Fruit fly (Drosophila melanogaster) whole organism, embryonic: ENCODE measurements around the gene CG4452.

Experiments
- B-H1 ChIP-seq: fragments of 200-800 bp; sonication (Bioruptor generic); IDR thresholded peaks from 3 replicates; pipeline ENCODE4 v1.3.6; 2022; ENCODE audit warnings: missing biosample characterization, missing genetic modification characterization
- Bgb ChIP-seq: fragments of 200-800 bp; sonication (Bioruptor generic); IDR thresholded peaks from 2 replicates; pipeline ENCODE4 v1.3.6; 2022; ENCODE audit warnings: missing biosample characterization, missing genetic modification characterization; ENCODE audit not compliant: partially characterized antibody
- CG10959 ChIP-seq: fragments of 200-800 bp; sonication (Bioruptor generic); IDR thresholded peaks from 2 replicates; pipeline ENCODE4 v1.3.6; 2022; ENCODE audit warnings: missing biosample characterization, missing genetic modification characterization
- CG13123 ChIP-seq: fragments of 200-800 bp; sonication (Bioruptor generic); optimal IDR thresholded peaks from 2 replicates; lab custom pipeline; 2016; ENCODE audit warnings: missing biosample characterization, missing genetic modification characterization
- CG13287 ChIP-seq: fragments of 200-800 bp; sonication (Bioruptor generic); IDR thresholded peaks from 2 replicates; pipeline ENCODE4 v1.3.6; 2022; ENCODE audit warnings: missing biosample characterization, missing genetic modification characterization; ENCODE audit not compliant: partially characterized antibody
- CG13424 ChIP-seq: fragments of 200-800 bp; sonication (Bioruptor generic); optimal IDR thresholded peaks from 2 replicates; lab custom pipeline; 2019; ENCODE audit warnings: missing biosample characterization, mild to moderate bottlenecking, missing genetic modification characterization, moderate library complexity
- CG15011 ChIP-seq: fragments of 200-800 bp; sonication (Bioruptor generic); optimal IDR thresholded peaks from 3 replicates; lab custom pipeline; 2018; ENCODE audit warnings: missing biosample characterization, mild to moderate bottlenecking, missing genetic modification characterization
- CG16779 ChIP-seq: fragments of 200-800 bp; sonication (Bioruptor generic); IDR thresholded peaks from 2 replicates; pipeline ENCODE4 v1.3.6; 2022; ENCODE audit warnings: missing biosample characterization, missing genetic modification characterization
- CG18476 ChIP-seq: fragments of 200-800 bp; sonication (Bioruptor generic); optimal IDR thresholded peaks from 2 replicates; lab custom pipeline; 2016; ENCODE audit warnings: missing biosample characterization, mild to moderate bottlenecking, missing genetic modification characterization
- CG2875 ChIP-seq: fragments of 200-800 bp; sonication (Bioruptor generic); optimal IDR thresholded peaks from 2 replicates; lab custom pipeline; 2017; ENCODE audit warnings: missing biosample characterization, mild to moderate bottlenecking, missing genetic modification characterization, missing genetic modification reagents
- CG31224 ChIP-seq: fragments of 200-800 bp; sonication (Bioruptor generic); IDR thresholded peaks from 2 replicates; pipeline ENCODE4 v1.3.6; 2022; ENCODE audit warnings: missing biosample characterization, missing genetic modification characterization
- CG3726 ChIP-seq: fragments of 200-800 bp; sonication (Bioruptor generic); IDR thresholded peaks from 3 replicates; pipeline ENCODE4, ENCODE4 v1.3.6; 2022; ENCODE audit warnings: missing biosample characterization, missing genetic modification characterization
- CG3995 ChIP-seq: fragments of 200-800 bp; sonication (Bioruptor generic); optimal IDR thresholded peaks from 3 replicates; lab custom pipeline; 2016; ENCODE audit warnings: missing biosample characterization, missing genetic modification characterization
- CG4404 ChIP-seq: fragments of 200-800 bp; sonication (Bioruptor generic); IDR thresholded peaks from 2 replicates; pipeline ENCODE4 v1.3.6; 2022; ENCODE audit warnings: missing biosample characterization, missing genetic modification characterization
- CG6765 ChIP-seq: fragments of 200-800 bp; sonication (Bioruptor generic); optimal IDR thresholded peaks from 3 replicates; lab custom pipeline; 2017; ENCODE audit warnings: missing biosample characterization, mild to moderate bottlenecking, missing genetic modification characterization
- CG7987 ChIP-seq: fragments of 200-800 bp; sonication (Bioruptor generic); optimal IDR thresholded peaks from 2 replicates; lab custom pipeline; 2018; ENCODE audit warnings: missing biosample characterization, mild to moderate bottlenecking, missing genetic modification characterization, moderate library complexity
- CG9817 ChIP-seq: fragments of 200-800 bp; sonication (Bioruptor generic); optimal IDR thresholded peaks from 2 replicates; lab custom pipeline; 2018; ENCODE audit warnings: missing biosample characterization, mild to moderate bottlenecking, missing genetic modification characterization, moderate library complexity
- Dfd ChIP-seq, 2 experiments: fragments of >200 bp; optimal IDR thresholded peaks; 2 replicates each; lab custom pipeline; 2017; ENCODE audit warnings: missing biosample characterization in 2 of 2, missing genetic modification characterization in 2 of 2
- Drgx ChIP-seq: fragments of 200-800 bp; sonication (Bioruptor generic); IDR thresholded peaks from 2 replicates; pipeline ENCODE4 v1.3.6; 2022; ENCODE audit warnings: missing biosample characterization, missing genetic modification characterization
- Gsc ChIP-seq: fragments of 200-800 bp; sonication (Bioruptor generic); IDR thresholded peaks from 2 replicates; pipeline ENCODE4 v1.3.6; 2022; ENCODE audit warnings: missing biosample characterization, missing genetic modification characterization
- HHEX ChIP-seq: fragments of 200-800 bp; sonication (Bioruptor generic); optimal IDR thresholded peaks from 3 replicates; lab custom pipeline; 2017; ENCODE audit warnings: missing biosample characterization, mild to moderate bottlenecking, missing genetic modification characterization, missing genetic modification reagents
- Hr39 ChIP-seq: fragments of >200 bp; optimal IDR thresholded peaks from 2 replicates; lab custom pipeline; 2017
- Lhr ChIP-seq: fragments of 200-800 bp; sonication (Bioruptor generic); optimal IDR thresholded peaks from 3 replicates; lab custom pipeline; 2017; ENCODE audit warnings: mild to moderate bottlenecking, missing biosample characterization, missing genetic modification reagents, missing genetic modification characterization
- Med ChIP-seq: fragments of 200-800 bp; sonication (Bioruptor generic); peaks from one replicate; lab custom pipeline; 2016; ENCODE audit warnings: missing biosample characterization, missing genetic modification characterization, mild to moderate bottlenecking, inconsistent platforms, moderate library complexity
- Optix ChIP-seq: fragments of 200-800 bp; sonication (Bioruptor generic); IDR thresholded peaks from 3 replicates; pipeline ENCODE4 v1.3.6; 2022; ENCODE audit warnings: missing biosample characterization, missing genetic modification characterization
- Pdp1 ChIP-seq, 2 experiments: fragments of 200-800 bp; sonication (Bioruptor generic); optimal IDR thresholded peaks; 3 replicates each; lab custom pipeline; 2016; ENCODE audit warnings: missing biosample characterization in 2 of 2, missing genetic modification characterization in 2 of 2, mild to moderate bottlenecking in 1 of 2, moderate library complexity in 1 of 2
- Sin3A ChIP-seq: fragments of >200 bp; optimal IDR thresholded peaks from 2 replicates; lab custom pipeline; 2018
- Six4 ChIP-seq: fragments of 200-800 bp; sonication (Bioruptor generic); optimal IDR thresholded peaks from 2 replicates; lab custom pipeline; 2016; ENCODE audit warnings: missing biosample characterization, missing genetic modification characterization
- Sox102F ChIP-seq: fragments of 200-800 bp; sonication (Bioruptor generic); optimal IDR thresholded peaks from 2 replicates; lab custom pipeline; 2018; ENCODE audit warnings: missing biosample characterization, mild to moderate bottlenecking, missing genetic modification characterization, moderate library complexity
- Usf ChIP-seq: fragments of 200-800 bp; sonication (Bioruptor generic); optimal IDR thresholded peaks from 2 replicates; lab custom pipeline; 2017; ENCODE audit warnings: missing genotype, missing biosample characterization, missing genetic modification characterization
- Xbp1 ChIP-seq: fragments of 200-800 bp; sonication (Bioruptor generic); optimal IDR thresholded peaks from 3 replicates; lab custom pipeline; 2016; ENCODE audit warnings: missing biosample characterization, mild to moderate bottlenecking, missing genetic modification characterization
- ab ChIP-seq: fragments of 200-800 bp; sonication (Bioruptor generic); optimal IDR thresholded peaks from 2 replicates; lab custom pipeline; 2016; ENCODE audit warnings: missing biosample characterization, missing genetic modification characterization
- bcd ChIP-seq: fragments of 200-800 bp; sonication (Bioruptor generic); optimal IDR thresholded peaks from 2 replicates; lab custom pipeline; 2017; ENCODE audit warnings: missing biosample characterization, mild to moderate bottlenecking, missing genetic modification characterization
- cad ChIP-seq: fragments of >200 bp; optimal IDR thresholded peaks from 2 replicates; lab custom pipeline; 2017; ENCODE audit warnings: missing biosample characterization, missing genetic modification characterization
- ci ChIP-seq: fragments of 200-800 bp; sonication (Bioruptor generic); IDR thresholded peaks from 3 replicates; pipeline ENCODE4 v1.3.6; 2022; ENCODE audit warnings: missing biosample characterization, missing genetic modification characterization
- dmrt99B ChIP-seq: fragments of 200-800 bp; sonication (Bioruptor generic); optimal IDR thresholded peaks from 2 replicates; lab custom pipeline; 2018; ENCODE audit warnings: missing biosample characterization, mild to moderate bottlenecking, missing genetic modification characterization, moderate library complexity
- ems ChIP-seq: fragments of 200-800 bp; sonication (Bioruptor generic); optimal IDR thresholded peaks from 3 replicates; lab custom pipeline; 2016; ENCODE audit warnings: missing biosample characterization, missing genetic modification characterization
- fd102C ChIP-seq: fragments of 200-800 bp; sonication (Bioruptor generic); optimal IDR thresholded peaks from 2 replicates; lab custom pipeline; 2018; ENCODE audit warnings: missing biosample characterization, mild to moderate bottlenecking, missing genetic modification characterization, moderate library complexity
- hkb ChIP-seq, 2 experiments: fragments of 200-800 bp in 1 of 2; fragments of >200 bp in 1 of 2; sonication (Bioruptor generic) in 1 of 2; IDR thresholded peaks in 1 of 2; optimal IDR thresholded peaks in 1 of 2; 2 replicates each; pipeline versions ENCODE4 v1.3.6 to Lab custom; 2017 to 2022; ENCODE audit warnings: missing biosample characterization in 1 of 2, missing genetic modification characterization in 1 of 2
- klu ChIP-seq: fragments of 200-800 bp; sonication (Bioruptor generic); IDR thresholded peaks from 2 replicates; pipeline ENCODE4 v1.3.6; 2022; ENCODE audit warnings: missing biosample characterization, missing genetic modification characterization
- kni ChIP-seq: fragments of 200-800 bp; sonication (Bioruptor generic); optimal IDR thresholded peaks from 3 replicates; lab custom pipeline; 2017; ENCODE audit warnings: mild to moderate bottlenecking, missing biosample characterization, missing genetic modification reagents, missing genetic modification characterization
- lab ChIP-seq: fragments of 200-800 bp; sonication (Bioruptor generic); optimal IDR thresholded peaks from 3 replicates; lab custom pipeline; 2017; ENCODE audit warnings: missing biosample characterization, missing genetic modification characterization, mild to moderate bottlenecking, moderate library complexity, missing genetic modification reagents
- lola ChIP-seq, 3 experiments: fragments of >200 bp in 2 of 3; fragments of 200-800 bp in 1 of 3; sonication (Bioruptor generic) in 1 of 3; optimal IDR thresholded peaks; 2 replicates each; lab custom pipeline; 2017 to 2019; ENCODE audit warnings: missing biosample characterization in 3 of 3, missing genetic modification characterization in 3 of 3, mild to moderate bottlenecking in 1 of 3, moderate library complexity in 1 of 3
- nerfin-1 ChIP-seq: fragments of 200-800 bp; sonication (Bioruptor generic); optimal IDR thresholded peaks from 3 replicates; lab custom pipeline; 2019; ENCODE audit warnings: missing biosample characterization, mild to moderate bottlenecking, missing genetic modification characterization, moderate library complexity
- peb ChIP-seq: fragments of 200-800 bp; sonication (Bioruptor generic); IDR thresholded peaks from 2 replicates; pipeline ENCODE4 v1.3.6; 2022; ENCODE audit warnings: missing biosample characterization, missing genetic modification characterization
- repo ChIP-seq: fragments of 200-800 bp; sonication (Bioruptor generic); optimal IDR thresholded peaks from 2 replicates; lab custom pipeline; 2016; ENCODE audit warnings: missing biosample characterization, missing genetic modification characterization
- rib ChIP-seq: fragments of 200-800 bp; sonication (Bioruptor generic); IDR thresholded peaks from 2 replicates; pipeline ENCODE4 v1.3.6; 2022; ENCODE audit warnings: missing biosample characterization, missing genetic modification characterization
- scrt ChIP-seq: fragments of 200-800 bp; sonication (Bioruptor generic); optimal IDR thresholded peaks from 2 replicates; lab custom pipeline; 2018; ENCODE audit warnings: missing biosample characterization, mild to moderate bottlenecking, missing genetic modification characterization, moderate library complexity
- seq ChIP-seq: fragments of 200-800 bp; sonication (Bioruptor generic); IDR thresholded peaks from 2 replicates; pipeline ENCODE4 v1.3.6; 2022; ENCODE audit warnings: missing biosample characterization, missing genetic modification characterization
- stwl ChIP-seq: fragments of 200-800 bp; sonication (Bioruptor generic); optimal IDR thresholded peaks from 3 replicates; lab custom pipeline; 2018; ENCODE audit warnings: missing biosample characterization, mild to moderate bottlenecking, missing genetic modification characterization, moderate library complexity
- z ChIP-seq: fragments of 200-800 bp; sonication (Bioruptor generic); IDR thresholded peaks from 3 replicates; pipeline ENCODE4 v1.3.6; 2022; ENCODE audit warnings: missing biosample characterization, missing genetic modification characterization

Gene CG4452

DNA sequence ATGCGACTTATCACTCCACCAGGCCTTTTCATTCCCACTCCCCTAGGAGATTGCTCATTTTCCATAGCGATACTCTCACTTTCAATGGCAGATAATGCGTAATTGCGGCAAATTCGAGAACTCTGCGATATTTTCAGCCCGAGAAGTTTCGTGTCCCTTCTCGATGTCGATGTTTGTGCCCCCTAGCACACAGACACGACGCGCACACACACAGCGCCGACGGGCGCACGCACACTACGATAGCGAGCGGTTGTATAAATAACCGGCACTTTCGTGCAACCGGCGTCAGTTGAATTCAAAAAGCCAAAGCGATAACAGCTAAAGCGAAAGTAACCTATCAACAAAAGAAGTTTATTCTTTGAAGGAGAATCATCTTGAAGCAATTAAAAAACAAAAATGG, 14.4 kb downstream of the CG4452 start, which contains the start of gene Hsp23 (continued):
- TF ChIP-seq ab (GFP tag; lab: Kevin White, UChicago), result no peak
- no peak for TF ChIP-seq CG18476 (GFP tag; lab: Kevin White, UChicago)
- peak; percentile 37 for TF ChIP-seq nerfin-1
- TF ChIP-seq Pdp1 (GFP tag; optimal IDR thresholded peaks at IDR 0.05; lab: Kevin White, UChicago), result peak in 1 of 2 experiments; percentile 40
- TF ChIP-seq CG7987 (GFP tag; lab: Kevin White, UChicago), result no peak
- no peak for TF ChIP-seq HHEX
- TF ChIP-seq CG9817, result no peak
- no peak for TF ChIP-seq CG3995 (GFP tag; lab: Kevin White, UChicago)
- no peak for TF ChIP-seq repo (GFP tag; lab: Kevin White, UChicago)
- TF ChIP-seq Six4 (GFP tag; lab: Kevin White, UChicago), result no peak
- TF ChIP-seq Optix (GFP tag; lab: Robert Waterston, UW), result no peak
- TF ChIP-seq CG3726 (GFP tag; lab: Robert Waterston, UW), result no peak
- TF ChIP-seq ci (GFP tag; lab: Robert Waterston, UW), result 0 out of 3 replicates have a peak, but pooled peaks have one; percentile 10
- peak; percentile 17; the same call in 1 of the 2 replicates for TF ChIP-seq Bgb
- TF ChIP-seq Sox102F (GFP tag; lab: Kevin White, UChicago), result no peak
- TF ChIP-seq dmrt99B, result no peak
- TF ChIP-seq seq (GFP tag; lab: Robert Waterston, UW), result no peak
- no peak for TF ChIP-seq cad (GFP tag; lab: Kevin White, UChicago)
- TF ChIP-seq lab (GFP tag; lab: Kevin White, UChicago), result no peak
- no peak for TF ChIP-seq scrt
- TF ChIP-seq B-H1, result no peak
- no peak for TF ChIP-seq Dfd (GFP tag; optimal IDR thresholded peaks at IDR 0.05; lab: Kevin White, UChicago)
- no peak for TF ChIP-seq kni (GFP tag; lab: Kevin White, UChicago)
- TF ChIP-seq hkb (optimal IDR thresholded peaks at IDR 0.05; lab: Kevin White, UChicago), result no peak
- TF ChIP-seq hkb (GFP tag; IDR thresholded peaks at IDR 0.05; lab: Robert Waterston, UW), result no peak
- no peak for TF ChIP-seq rib (GFP tag; lab: Robert Waterston, UW)
- no peak for TF ChIP-seq CG16779
- no peak for TF ChIP-seq CG2875
- TF ChIP-seq bcd (GFP tag; lab: Kevin White, UChicago), result no peak
- TF ChIP-seq Xbp1, result no peak
- no peak for TF ChIP-seq z
- TF ChIP-seq Hr39, result no peak
- TF ChIP-seq peb (GFP tag; lab: Robert Waterston, UW), result no peak
- no peak for TF ChIP-seq Lhr
- TF ChIP-seq Sin3A (lab: Kevin White, UChicago), result no peak
- TF ChIP-seq CG13287 (GFP tag; lab: Robert Waterston, UW), result peak; percentile 51; the same call in 1 of the 2 replicates
- no peak for TF ChIP-seq CG4404 (GFP tag; lab: Robert Waterston, UW)
- no peak for TF ChIP-seq Gsc (GFP tag; lab: Robert Waterston, UW)
- no peak for TF ChIP-seq CG13424
- TF ChIP-seq CG10959 (GFP tag; lab: Robert Waterston, UW), result no peak
- TF ChIP-seq Usf (GFP tag; lab: Kevin White, UChicago), result no peak
- no peak for TF ChIP-seq klu
- TF ChIP-seq CG13123 (GFP tag; lab: Kevin White, UChicago), result no peak
- no peak for TF ChIP-seq CG31224 (GFP tag; lab: Robert Waterston, UW)
- peak; percentile 6; the same call in 1 of the 2 replicates for TF ChIP-seq Drgx (GFP tag; lab: Robert Waterston, UW)
- TF ChIP-seq CG15011, result no peak
- TF ChIP-seq ems (GFP tag; lab: Kevin White, UChicago), result no peak
- no peak for TF ChIP-seq fd102C (GFP tag; lab: Kevin White, UChicago)
- peak; percentile 64 for TF ChIP-seq Med
- TF ChIP-seq lola (GFP tag; optimal IDR thresholded peaks at IDR 0.05; lab: Kevin White, UChicago), result no peak
- TF ChIP-seq stwl (tag; lab: Kevin White, UChicago), result no peak
- no peak for TF ChIP-seq CG6765 (GFP tag; lab: Kevin White, UChicago)
